Fruit fly (Drosophila melanogaster) whole organism, embryonic: ENCODE measurements around the gene CG33641.

Experiments used
- Asciz ChIP-seq: fragments of 200-800 bp; sonication (Bioruptor generic); optimal IDR thresholded peaks from 2 replicates; lab custom pipeline; 2017; ENCODE audit warnings: missing biosample characterization, mild to moderate bottlenecking, missing genetic modification characterization, missing genetic modification reagents
- Atf-2 ChIP-seq: fragments of 200-800 bp; sonication (Bioruptor generic); optimal IDR thresholded peaks from 2 replicates; lab custom pipeline; 2016; ENCODE audit warnings: missing biosample characterization, missing genetic modification characterization
- BtbVII ChIP-seq: fragments of 200-800 bp; sonication (Bioruptor generic); optimal IDR thresholded peaks from 3 replicates; lab custom pipeline; 2017; ENCODE audit warnings: missing biosample characterization, mild to moderate bottlenecking, missing genetic modification characterization
- Bteb2 ChIP-seq: fragments of 200-800 bp; sonication (Bioruptor generic); optimal IDR thresholded peaks from 2 replicates; lab custom pipeline; 2016; ENCODE audit warnings: missing biosample characterization, missing genetic modification characterization
- C15 ChIP-seq: fragments of 200-800 bp; sonication (Bioruptor generic); IDR thresholded peaks from 3 replicates; pipeline ENCODE4 v1.3.6; 2022; ENCODE audit warnings: missing biosample characterization, missing genetic modification characterization
- CG10431 ChIP-seq: fragments of 200-800 bp; sonication (Bioruptor generic); optimal IDR thresholded peaks from 3 replicates; lab custom pipeline; 2018; ENCODE audit warnings: missing biosample characterization, mild to moderate bottlenecking, missing genetic modification characterization
- CG10543 ChIP-seq: fragments of 200-800 bp; sonication (Bioruptor generic); optimal IDR thresholded peaks from 3 replicates; lab custom pipeline; 2017; ENCODE audit warnings: missing biosample characterization, mild to moderate bottlenecking, missing genetic modification characterization, moderate library complexity
- CG10979 ChIP-seq: fragments of 200-800 bp; sonication (Bioruptor generic); optimal IDR thresholded peaks from 2 replicates; lab custom pipeline; 2018; ENCODE audit warnings: missing biosample characterization, mild to moderate bottlenecking, missing genetic modification characterization, moderate library complexity
- CG11398 ChIP-seq: fragments of 200-800 bp; sonication (Bioruptor generic); optimal IDR thresholded peaks from 2 replicates; lab custom pipeline; 2016; ENCODE audit warnings: missing biosample characterization, missing genetic modification characterization
- CG11504 ChIP-seq: fragments of 200-800 bp; sonication (Bioruptor generic); optimal IDR thresholded peaks from 3 replicates; lab custom pipeline; 2019; ENCODE audit warnings: missing biosample characterization, mild to moderate bottlenecking, missing genetic modification characterization, moderate library complexity
- CG12219 ChIP-seq: fragments of 200-800 bp; sonication (Bioruptor generic); optimal IDR thresholded peaks from 3 replicates; lab custom pipeline; 2018; ENCODE audit warnings: missing biosample characterization, mild to moderate bottlenecking, missing genetic modification characterization
- CG12659 ChIP-seq: fragments of 200-800 bp; sonication (Bioruptor generic); optimal IDR thresholded peaks from 3 replicates; lab custom pipeline; 2017; ENCODE audit warnings: mild to moderate bottlenecking, missing biosample characterization, missing genetic modification reagents, missing genetic modification characterization
- CG15011 ChIP-seq: fragments of 200-800 bp; sonication (Bioruptor generic); optimal IDR thresholded peaks from 3 replicates; lab custom pipeline; 2018; ENCODE audit warnings: missing biosample characterization, mild to moderate bottlenecking, missing genetic modification characterization
- CG15479 ChIP-seq: fragments of 200-800 bp; sonication (Bioruptor generic); optimal IDR thresholded peaks from 3 replicates; lab custom pipeline; 2019; ENCODE audit warnings: missing biosample characterization, mild to moderate bottlenecking, missing genetic modification characterization, moderate library complexity
- CG1792 ChIP-seq: fragments of 200-800 bp; sonication (Bioruptor generic); optimal IDR thresholded peaks from 2 replicates; lab custom pipeline; 2016; ENCODE audit warnings: missing biosample characterization, missing genetic modification characterization
- CG2199 ChIP-seq: fragments of 200-800 bp; sonication (Bioruptor generic); IDR thresholded peaks from 3 replicates; pipeline ENCODE4 v1.3.6; 2022; ENCODE audit warnings: missing biosample characterization, missing genetic modification characterization
- CG2678 ChIP-seq: fragments of 200-800 bp; sonication (Bioruptor generic); optimal IDR thresholded peaks from 3 replicates; lab custom pipeline; 2019; ENCODE audit warnings: missing biosample characterization, mild to moderate bottlenecking, missing genetic modification characterization, moderate library complexity
- CG30403 ChIP-seq: fragments of 200-800 bp; sonication (Bioruptor generic); optimal IDR thresholded peaks from 3 replicates; lab custom pipeline; 2016; ENCODE audit warnings: missing biosample characterization, missing genetic modification characterization
- CG3847 ChIP-seq: fragments of 200-800 bp; sonication (Bioruptor generic); IDR thresholded peaks from 2 replicates; pipeline ENCODE4 v1.3.6; 2022; ENCODE audit warnings: missing biosample characterization, missing genetic modification characterization
- CG4360 ChIP-seq: fragments of 200-800 bp; sonication (Bioruptor generic); IDR thresholded peaks from 2 replicates; pipeline ENCODE4 v1.3.6; 2022; ENCODE audit warnings: missing biosample characterization, missing genetic modification characterization
- CG6813 ChIP-seq: fragments of 200-800 bp; sonication (Bioruptor generic); optimal IDR thresholded peaks from 2 replicates; lab custom pipeline; 2017; ENCODE audit warnings: missing biosample characterization, missing genetic modification characterization, mild to moderate bottlenecking, moderate library complexity, missing genetic modification reagents
- CG7963 ChIP-seq: fragments of 200-800 bp; sonication (Bioruptor generic); IDR thresholded peaks from 3 replicates; pipeline ENCODE4 v1.3.6; 2022; ENCODE audit warnings: missing biosample characterization, missing genetic modification characterization; ENCODE audit not compliant: partially characterized antibody
- CrebB ChIP-seq: fragments of 200-800 bp; sonication (Bioruptor generic); optimal IDR thresholded peaks from 3 replicates; lab custom pipeline; 2018; ENCODE audit warnings: missing biosample characterization, mild to moderate bottlenecking, missing genetic modification characterization
- Deaf1 ChIP-seq: fragments of 200-800 bp; optimal IDR thresholded peaks from 3 replicates; lab custom pipeline; 2019; ENCODE audit warnings: missing biosample characterization, mild to moderate bottlenecking, missing genetic modification characterization, moderate library complexity
- Dref ChIP-seq: fragments of 200-800 bp; sonication (Bioruptor generic); IDR thresholded peaks from 2 replicates; pipeline ENCODE4 v1.3.6; 2022; ENCODE audit warnings: missing biosample characterization, missing genetic modification characterization
- E2f1 ChIP-seq: fragments of 200-800 bp; sonication (Bioruptor generic); IDR thresholded peaks from 2 replicates; pipeline ENCODE4 v1.3.6; 2022; ENCODE audit warnings: missing biosample characterization, missing genetic modification characterization
- ERR ChIP-seq: fragments of 200-800 bp; sonication (Bioruptor generic); optimal IDR thresholded peaks from 2 replicates; lab custom pipeline; 2016; ENCODE audit warnings: missing biosample characterization, missing genetic modification characterization
- Ets97D ChIP-seq: fragments of 200-800 bp; sonication (Bioruptor generic); optimal IDR thresholded peaks from 3 replicates; lab custom pipeline; 2016; ENCODE audit warnings: missing biosample characterization, missing genetic modification characterization
- Lpt ChIP-seq: fragments of >200 bp; optimal IDR thresholded peaks from 2 replicates; lab custom pipeline; 2018; ENCODE audit warnings: missing biosample characterization, missing genetic modification characterization
- Optix ChIP-seq: fragments of 200-800 bp; sonication (Bioruptor generic); IDR thresholded peaks from 3 replicates; pipeline ENCODE4 v1.3.6; 2022; ENCODE audit warnings: missing biosample characterization, missing genetic modification characterization
- Poxn ChIP-seq: fragments of 200-800 bp; sonication (Bioruptor generic); IDR thresholded peaks from 2 replicates; pipeline ENCODE4 v1.3.6; 2022; ENCODE audit warnings: missing biosample characterization, missing genetic modification characterization
- Sin3A ChIP-seq: fragments of >200 bp; optimal IDR thresholded peaks from 2 replicates; lab custom pipeline; 2018
- Sox102F ChIP-seq: fragments of 200-800 bp; sonication (Bioruptor generic); optimal IDR thresholded peaks from 2 replicates; lab custom pipeline; 2018; ENCODE audit warnings: missing biosample characterization, mild to moderate bottlenecking, missing genetic modification characterization, moderate library complexity
- Xbp1 ChIP-seq: fragments of 200-800 bp; sonication (Bioruptor generic); optimal IDR thresholded peaks from 3 replicates; lab custom pipeline; 2016; ENCODE audit warnings: missing biosample characterization, mild to moderate bottlenecking, missing genetic modification characterization
- abd-A ChIP-seq: fragments of 200-800 bp; sonication (Bioruptor generic); optimal IDR thresholded peaks from 3 replicates; lab custom pipeline; 2019; ENCODE audit warnings: missing biosample characterization, mild to moderate bottlenecking, missing genetic modification characterization, moderate library complexity
- bigmax ChIP-seq: fragments of 200-800 bp; sonication (Bioruptor generic); optimal IDR thresholded peaks from 2 replicates; lab custom pipeline; 2018; ENCODE audit warnings: missing biosample characterization, mild to moderate bottlenecking, missing genetic modification characterization
- bowl ChIP-seq: fragments of 200-800 bp; sonication (Bioruptor generic); IDR thresholded peaks from 2 replicates; pipeline ENCODE4 v1.3.6; 2022; ENCODE audit warnings: missing biosample characterization, missing genetic modification characterization
- ci ChIP-seq: fragments of 200-800 bp; sonication (Bioruptor generic); IDR thresholded peaks from 3 replicates; pipeline ENCODE4 v1.3.6; 2022; ENCODE audit warnings: missing biosample characterization, missing genetic modification characterization
- danr ChIP-seq: fragments of 200-800 bp; sonication (Bioruptor generic); IDR thresholded peaks from 2 replicates; pipeline ENCODE4 v1.3.6; 2022; ENCODE audit warnings: missing biosample characterization, missing genetic modification characterization
- dati ChIP-seq: fragments of 200-800 bp; sonication (Bioruptor generic); IDR thresholded peaks from 2 replicates; pipeline ENCODE4 v1.3.6; 2022; ENCODE audit warnings: missing biosample characterization, missing genetic modification characterization
- dmrt99B ChIP-seq: fragments of 200-800 bp; sonication (Bioruptor generic); optimal IDR thresholded peaks from 2 replicates; lab custom pipeline; 2018; ENCODE audit warnings: missing biosample characterization, mild to moderate bottlenecking, missing genetic modification characterization, moderate library complexity
- dysf ChIP-seq: fragments of 200-800 bp; sonication (Bioruptor generic); IDR thresholded peaks from 3 replicates; pipeline ENCODE4 v1.3.6; 2022; ENCODE audit warnings: missing biosample characterization, missing genetic modification characterization
- ind ChIP-seq: fragments of 200-800 bp; sonication (Bioruptor generic); optimal IDR thresholded peaks from 3 replicates; lab custom pipeline; 2016; ENCODE audit warnings: missing biosample characterization, missing genetic modification characterization
- lilli ChIP-seq: fragments of 200-800 bp; sonication (Bioruptor generic); optimal IDR thresholded peaks from 3 replicates; lab custom pipeline; 2016; ENCODE audit warnings: missing biosample characterization, missing genetic modification characterization
- org-1 ChIP-seq: fragments of 200-800 bp; sonication (Bioruptor generic); optimal IDR thresholded peaks from 2 replicates; lab custom pipeline; 2017; ENCODE audit warnings: missing biosample characterization, missing genetic modification characterization
- so ChIP-seq: fragments of 200-800 bp; sonication (Bioruptor generic); IDR thresholded peaks from 3 replicates; pipeline ENCODE4 v1.3.6; 2022; ENCODE audit warnings: missing biosample characterization, missing genetic modification characterization
- twi ChIP-seq: fragments of 200-800 bp; optimal IDR thresholded peaks from 2 replicates; lab custom pipeline; 2019; ENCODE audit warnings: missing biosample characterization, mild to moderate bottlenecking, missing genetic modification characterization, moderate library complexity
- unc-4 ChIP-seq: fragments of 200-800 bp; sonication (Bioruptor generic); IDR thresholded peaks from 2 replicates; pipeline ENCODE4 v1.3.6; 2022; ENCODE audit warnings: missing biosample characterization, missing genetic modification characterization; ENCODE audit not compliant: partially characterized antibody
- vfl ChIP-seq: fragments of 200-800 bp; sonication (Bioruptor generic); optimal IDR thresholded peaks from 2 replicates; lab custom pipeline; 2016; ENCODE audit warnings: missing biosample characterization, missing genetic modification characterization
- wor ChIP-seq: fragments of 200-800 bp; sonication (Bioruptor generic); IDR thresholded peaks from 2 replicates; pipeline ENCODE4 v1.3.6; 2022; ENCODE audit warnings: missing biosample characterization, missing genetic modification characterization

CG33641 gene

DNA sequence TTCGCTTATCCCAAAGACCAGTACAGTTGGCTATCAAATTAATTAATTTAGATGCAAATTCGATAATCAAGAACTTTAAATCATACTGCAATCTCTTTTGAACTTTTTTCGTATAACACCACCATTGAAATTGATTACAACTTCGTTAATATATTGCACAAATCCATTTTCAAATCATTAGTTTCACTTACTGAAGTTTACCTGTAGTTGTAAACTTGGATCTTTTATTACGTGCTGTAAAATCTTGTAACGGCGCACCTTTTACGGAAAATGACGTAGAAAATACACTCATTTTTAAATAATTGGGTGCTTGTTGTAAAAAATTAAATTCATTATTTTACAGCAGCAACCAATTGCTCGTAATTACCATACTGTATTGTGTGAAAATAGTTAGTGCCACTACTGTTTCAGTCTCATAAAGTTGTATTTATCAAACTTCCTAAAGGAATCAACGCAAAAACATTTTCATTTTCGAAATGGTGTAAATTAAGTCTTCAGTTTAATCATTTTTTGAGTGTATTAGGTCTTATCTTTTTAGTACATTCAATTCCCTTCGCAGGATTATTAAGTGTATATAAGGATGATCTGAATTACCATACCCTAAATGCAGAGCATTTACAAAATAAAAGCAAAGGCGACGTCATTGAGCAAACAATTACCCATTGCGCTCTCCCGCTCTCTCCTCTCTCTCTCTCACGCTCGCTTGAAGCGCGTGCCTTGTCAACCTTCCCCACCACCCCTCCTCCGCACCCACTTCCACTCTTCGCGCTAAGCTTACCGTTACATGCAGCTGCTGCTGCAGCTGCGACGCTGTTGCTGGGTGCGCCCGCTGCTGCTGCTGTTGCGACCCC lies 16.4 kb upstream of the CG33641 start (continued):
- TF ChIP-seq ind: peak; percentile 36
- no peak for TF ChIP-seq dati
- no peak for TF ChIP-seq abd-A (tag; lab: Kevin White, UChicago)
- TF ChIP-seq CG2199 (GFP tag; lab: Robert Waterston, UW): peak; percentile 73; the same call in 1 of the 3 replicates
- no peak for TF ChIP-seq Asciz (GFP tag; lab: Kevin White, UChicago)
- peak; percentile 47 for TF ChIP-seq Sox102F (GFP tag; lab: Kevin White, UChicago)
- no peak for TF ChIP-seq Deaf1 (tag; lab: Kevin White, UChicago)
- TF ChIP-seq unc-4 (GFP tag; lab: Robert Waterston, UW): no peak
- no peak for TF ChIP-seq CG15011 (GFP tag; lab: Kevin White, UChicago)
- TF ChIP-seq wor (GFP tag; lab: Robert Waterston, UW): no peak
- TF ChIP-seq dysf (GFP tag; lab: Robert Waterston, UW): peak; percentile 67
- TF ChIP-seq so (GFP tag; lab: Robert Waterston, UW): no peak; the same call in 2 of the 3 replicates
- peak; percentile 24 for TF ChIP-seq org-1
- TF ChIP-seq E2f1: 0 out of 2 replicates have a peak, but pooled peaks have one; percentile 13
- TF ChIP-seq Dref: no peak
- no peak for TF ChIP-seq Optix (GFP tag; lab: Robert Waterston, UW)
- TF ChIP-seq C15 (GFP tag; lab: Robert Waterston, UW): no peak
- no peak for TF ChIP-seq CG11398 (GFP tag; lab: Kevin White, UChicago)
- TF ChIP-seq Atf-2 (GFP tag; lab: Kevin White, UChicago): no peak
- TF ChIP-seq CG10979 (tag; lab: Kevin White, UChicago): no peak
- TF ChIP-seq CG3847 (GFP tag; lab: Robert Waterston, UW): peak; percentile 31; the same call in 1 of the 2 replicates
- peak; percentile 65 for TF ChIP-seq CG11504
- no peak for TF ChIP-seq CG10543 (GFP tag; lab: Kevin White, UChicago)
- TF ChIP-seq CG15479 (GFP tag; lab: Kevin White, UChicago): no peak
- TF ChIP-seq CG7963 (GFP tag; lab: Robert Waterston, UW): no peak
- TF ChIP-seq BtbVII: no peak
- TF ChIP-seq CG1792 (GFP tag; lab: Kevin White, UChicago): no peak
- no peak for TF ChIP-seq Ets97D (GFP tag; lab: Kevin White, UChicago)
- peak; percentile 49 for TF ChIP-seq dmrt99B
- TF ChIP-seq danr (GFP tag; lab: Robert Waterston, UW): no peak
- TF ChIP-seq twi (tag; lab: Kevin White, UChicago): no peak
- TF ChIP-seq lilli (GFP tag; lab: Kevin White, UChicago): peak; percentile 33
- TF ChIP-seq CG12219 (GFP tag; lab: Kevin White, UChicago): peak; percentile 18
- no peak for TF ChIP-seq CG10431 (GFP tag; lab: Kevin White, UChicago)
- TF ChIP-seq CG6813 (GFP tag; lab: Kevin White, UChicago): no peak
- no peak for TF ChIP-seq Poxn (GFP tag; lab: Robert Waterston, UW)
- TF ChIP-seq bowl (GFP tag; lab: Robert Waterston, UW): peak; percentile 70; the same call in 1 of the 2 replicates
- no peak for TF ChIP-seq CrebB (tag; lab: Kevin White, UChicago)
- peak; percentile 39 for TF ChIP-seq Xbp1 (GFP tag; lab: Kevin White, UChicago)
- TF ChIP-seq CG12659 (GFP tag; lab: Kevin White, UChicago): peak; percentile 40
- TF ChIP-seq ci (GFP tag; lab: Robert Waterston, UW): peak; percentile 24; the same call in 2 of the 3 replicates
- TF ChIP-seq vfl (GFP tag; lab: Kevin White, UChicago): no peak
- peak; percentile 31 for TF ChIP-seq CG30403 (GFP tag; lab: Kevin White, UChicago)
- no peak for TF ChIP-seq CG4360 (GFP tag; lab: Robert Waterston, UW)
- TF ChIP-seq Lpt: no peak
- TF ChIP-seq Bteb2 (GFP tag; lab: Kevin White, UChicago): peak; percentile 26
- no peak for TF ChIP-seq ERR (GFP tag; lab: Kevin White, UChicago)
- TF ChIP-seq CG2678 (tag; lab: Kevin White, UChicago): peak; percentile 47
- no peak for TF ChIP-seq bigmax (GFP tag; lab: Kevin White, UChicago)
- no peak for TF ChIP-seq Sin3A
